Fruit fly (Drosophila melanogaster): ENCODE measurements around the gene CG13258.

dm6 chr2L:16276820-16277219 is 16.0 kb downstream of the CG13258 start:
- TF ChIP-seq h (optimal IDR thresholded peaks at IDR 0.05), result no peak
- no peak for TF ChIP-seq ttk (optimal IDR thresholded peaks at IDR 0.05)
- no peak for TF ChIP-seq psq (optimal IDR thresholded peaks at IDR 0.05)

All from Kc167 (cell line).